Worm (Caenorhabditis elegans): ENCODE data around the gene ugt-19.
"Not testable (repeated sequence)": the region's sequence is repeated elsewhere in the genome, so short reads cannot be mapped to it uniquely, and the experiment has no call there.

ugt-19 gene

ce11 chrIV:6035113-6035512, 44.6 kb downstream of the ugt-19 start:
- TF ChIP-seq him-1 (tag; optimal IDR thresholded peaks at IDR 0.05) (no peak), W03F9.2 (tag; optimal IDR thresholded peaks at IDR 0.05) (no peak), dao-5 (tag; optimal IDR thresholded peaks at IDR 0.05) (no peak)

ce11 chrIV:6033539-6033938, 46.2 kb downstream of the ugt-19 start, which contains the start of gene pqn-22:
Gene pqn-22 (minus strand): TSS chrIV:6033639.
- not testable (repeated sequence) for TF ChIP-seq W03F9.2, him-1, dao-5 (tag; optimal IDR thresholded peaks at IDR 0.05)

ce11 chrIV:6032413-6032812, 47.3 kb downstream of the ugt-19 start:
- TF ChIP-seq W03F9.2 (tag; optimal IDR thresholded peaks at IDR 0.05) (no peak), dao-5 (tag; optimal IDR thresholded peaks at IDR 0.05) (no peak), him-1 (tag; optimal IDR thresholded peaks at IDR 0.05) (no peak)

All from whole organism, L4/young adult.